Worm (Caenorhabditis elegans) whole organism, L3 larva: ENCODE results near the gene clec-25.

Experiments used
- R02D3.7 ChIP-seq: fragments of 150-350 bp; optimal IDR thresholded peaks from 2 replicates; lab custom pipeline; 2014; ENCODE audit warnings: missing biosample characterization, missing genetic modification characterization
- ZK546.5 ChIP-seq: sonication (generic microtip); optimal IDR thresholded peaks from 2 replicates; lab custom pipeline; 2017; ENCODE audit warnings: missing biosample characterization, missing genetic modification characterization
- aly-2 ChIP-seq: fragments of 150-350 bp; optimal IDR thresholded peaks from 2 replicates; lab custom pipeline; 2014; ENCODE audit warnings: missing biosample characterization, missing genetic modification characterization
- ama-1 ChIP-seq: fragments of 150-350 bp; optimal IDR thresholded peaks from 2 replicates; lab custom pipeline; 2018
- ceh-16 ChIP-seq: sonication (generic microtip); optimal IDR thresholded peaks from 2 replicates; lab custom pipeline; 2017; ENCODE audit warnings: missing biosample characterization, missing genetic modification characterization
- ceh-28 ChIP-seq: fragments of 150-350 bp; optimal IDR thresholded peaks from 2 replicates; lab custom pipeline; 2014; ENCODE audit warnings: missing biosample characterization, missing genetic modification reagents, missing genetic modification characterization
- daf-12 ChIP-seq: fragments of 150-350 bp; optimal IDR thresholded peaks from 2 replicates; lab custom pipeline; 2014; ENCODE audit warnings: missing biosample characterization, missing genetic modification reagents, missing genetic modification characterization
- egl-5 ChIP-seq: fragments of 150-350 bp; optimal IDR thresholded peaks from 2 replicates; lab custom pipeline; 2017; ENCODE audit warnings: missing biosample characterization, missing genetic modification reagents, missing genetic modification characterization, inconsistent platforms
- elt-2 ChIP-seq: sonication (generic microtip); optimal IDR thresholded peaks from 2 replicates; lab custom pipeline; 2016; ENCODE audit warnings: missing genetic modification reagents, mild to moderate bottlenecking, missing genetic modification characterization, missing compliant biosample characterization
- elt-3 ChIP-seq, 3 experiments: fragments of 150-350 bp in 1 of 3; sonication (generic microtip) in 2 of 3; optimal IDR thresholded peaks; 2 replicates in 2 of 3; 4 replicates in 1 of 3; lab custom pipeline; 2014 to 2017; ENCODE audit warnings: missing biosample characterization in 3 of 3, missing genetic modification characterization in 3 of 3
- fkh-10 ChIP-seq: sonication (generic microtip); optimal IDR thresholded peaks from 2 replicates; lab custom pipeline; 2017; ENCODE audit warnings: missing biosample characterization, missing genetic modification reagents, missing genetic modification characterization
- fkh-2 ChIP-seq: fragments of 150-350 bp; optimal IDR thresholded peaks from 2 replicates; lab custom pipeline; 2014; ENCODE audit warnings: missing biosample characterization, missing genetic modification reagents, missing genetic modification characterization
- fos-1 ChIP-seq: fragments of 150-350 bp; optimal IDR thresholded peaks from 2 replicates; lab custom pipeline; 2014; ENCODE audit warnings: missing biosample characterization, missing genetic modification characterization
- hmg-11 ChIP-seq: sonication (generic microtip); optimal IDR thresholded peaks from 2 replicates; lab custom pipeline; 2016; ENCODE audit warnings: missing genetic modification characterization, missing compliant biosample characterization
- lin-15B ChIP-seq: fragments of 150-350 bp; optimal IDR thresholded peaks from 2 replicates; lab custom pipeline; 2014; ENCODE audit warnings: missing biosample characterization, missing genetic modification characterization
- mdl-1 ChIP-seq: fragments of 150-350 bp; optimal IDR thresholded peaks from 2 replicates; lab custom pipeline; 2014; ENCODE audit warnings: missing biosample characterization, missing genetic modification characterization
- nfya-1 ChIP-seq: sonication (generic microtip); optimal IDR thresholded peaks from 2 replicates; lab custom pipeline; 2017; ENCODE audit warnings: missing genetic modification characterization, mild to moderate bottlenecking, missing compliant biosample characterization, antibody characterized with exemption, moderate library complexity; ENCODE audit not compliant: insufficient read depth
- nhr-12 ChIP-seq: fragments of 150-350 bp; optimal IDR thresholded peaks from 2 replicates; lab custom pipeline; 2014; ENCODE audit warnings: missing biosample characterization, missing genetic modification characterization
- nhr-25 ChIP-seq: sonication (generic microtip); optimal IDR thresholded peaks from 2 replicates; lab custom pipeline; 2017; ENCODE audit warnings: missing biosample characterization, missing genetic modification characterization
- nhr-28 ChIP-seq: fragments of 150-350 bp; optimal IDR thresholded peaks from 2 replicates; lab custom pipeline; 2014; ENCODE audit warnings: missing biosample characterization, missing genetic modification characterization
- nhr-43 ChIP-seq: sonication (generic microtip); optimal IDR thresholded peaks from 2 replicates; lab custom pipeline; 2016; ENCODE audit warnings: mild to moderate bottlenecking, missing genetic modification characterization, missing compliant biosample characterization; ENCODE audit not compliant: poor library complexity, severe bottlenecking
- nhr-67 ChIP-seq: fragments of 150-350 bp; optimal IDR thresholded peaks from 2 replicates; lab custom pipeline; 2014; ENCODE audit warnings: missing biosample characterization, missing genetic modification characterization
- nhr-76 ChIP-seq: fragments of 150-350 bp; sonication (generic microtip); optimal IDR thresholded peaks from 5 replicates; lab custom pipeline; 2014; ENCODE audit warnings: missing biosample characterization, missing genetic modification characterization
- nhr-77 ChIP-seq: fragments of 150-350 bp; optimal IDR thresholded peaks from 2 replicates; lab custom pipeline; 2014; ENCODE audit warnings: missing biosample characterization, missing genetic modification characterization
- pha-4 ChIP-seq: fragments of 150-350 bp; optimal IDR thresholded peaks from 2 replicates; lab custom pipeline; 2014; ENCODE audit warnings: missing biosample characterization, missing genetic modification reagents, missing genetic modification characterization
- pqm-1 ChIP-seq: fragments of 150-350 bp; optimal IDR thresholded peaks from 2 replicates; lab custom pipeline; 2017; ENCODE audit warnings: missing biosample characterization, missing genetic modification characterization, inconsistent platforms
- sea-2 ChIP-seq: fragments of 150-350 bp; sonication (generic microtip); optimal IDR thresholded peaks from 4 replicates; lab custom pipeline; 2014; ENCODE audit warnings: missing biosample characterization, missing genetic modification reagents, missing genetic modification characterization
- skn-1 ChIP-seq: fragments of 150-350 bp; optimal IDR thresholded peaks from 2 replicates; lab custom pipeline; 2014; ENCODE audit warnings: missing biosample characterization, missing genetic modification characterization
- snpc-4 ChIP-seq: fragments of 150-350 bp; optimal IDR thresholded peaks from 2 replicates; lab custom pipeline; 2014; ENCODE audit warnings: missing biosample characterization, missing genetic modification characterization
- unc-39 ChIP-seq: sonication (generic microtip); optimal IDR thresholded peaks from 4 replicates; lab custom pipeline; 2017; ENCODE audit warnings: missing biosample characterization, missing genetic modification characterization
- unc-62 ChIP-seq: fragments of 150-350 bp; sonication (generic microtip); optimal IDR thresholded peaks from 4 replicates; lab custom pipeline; 2014; ENCODE audit warnings: missing biosample characterization, missing genetic modification reagents, missing genetic modification characterization
- ztf-11 ChIP-seq: fragments of 150-350 bp; optimal IDR thresholded peaks from 2 replicates; lab custom pipeline; 2014; ENCODE audit warnings: missing biosample characterization, missing genetic modification characterization

The clec-25 gene

ce11 chrV:16865404-16865803 lies 22.4 kb downstream of the clec-25 start, which contains the start of gene clec-28:
Gene clec-28 (plus strand): TSS chrV:16865704.
- TF ChIP-seq unc-39 = no peak
- TF ChIP-seq nfya-1 (tag; lab: Kevin White, UChicago) = no peak
- TF ChIP-seq fkh-2 = no peak
- no peak for TF ChIP-seq unc-62 (GFP tag; lab: Kevin White, UChicago)
- TF ChIP-seq lin-15B (tag; lab: Kevin White, UChicago) = no peak
- no peak for TF ChIP-seq ama-1 (lab: Kevin White, UChicago)
- no peak for TF ChIP-seq hmg-11 (tag; lab: Kevin White, UChicago)
- no peak for TF ChIP-seq nhr-76 (tag; lab: Kevin White, UChicago)
- no peak for TF ChIP-seq pqm-1 (tag; lab: Kevin White, UChicago)
- TF ChIP-seq ztf-11 (tag; lab: Kevin White, UChicago) = no peak
- no peak for TF ChIP-seq ceh-16 (tag; lab: Kevin White, UChicago)
- TF ChIP-seq skn-1 = no peak
- TF ChIP-seq mdl-1 (tag; lab: Kevin White, UChicago) = no peak
- TF ChIP-seq nhr-25 (tag; lab: Kevin White, UChicago) = no peak
- no peak for TF ChIP-seq nhr-28

- TF ChIP-seq pqm-1 (tag; lab: Kevin White, UChicago) (no peak), R02D3.7 (tag; lab: Kevin White, UChicago) (no peak), nhr-67 (no peak), nhr-43 (tag; lab: Kevin White, UChicago) (no peak), fkh-2 (no peak), elt-2 (tag; lab: Kevin White, UChicago) (no peak), ZK546.5 (no peak), unc-39 (no peak), ceh-16 (tag; lab: Kevin White, UChicago) (no peak), fkh-10 (GFP tag; lab: Kevin White, UChicago) (no peak)
Observed at ce11 chrV:16869740-16870139, 26.7 kb downstream of the clec-25 start, which contains the start of gene clec-33. Gene clec-33 (minus strand): TSS chrV:16869840.

ce11 chrV:16871387-16871786 lies 28.3 kb downstream of the clec-25 start, which contains the start of gene thn-4:
Gene thn-4 (minus strand): TSS chrV:16871487.
- TF ChIP-seq egl-5 (tag; lab: Kevin White, UChicago) (no peak), ZK546.5 (no peak)

ce11 chrV:16873642-16874041 lies 30.6 kb downstream of the clec-25 start, which contains the start of gene srw-23:
Gene srw-23 (plus strand): TSS chrV:16873942.
- TF ChIP-seq nhr-76 (tag; lab: Kevin White, UChicago) (no peak), ceh-28 (no peak), pha-4 (tag; lab: Kevin White, UChicago) (no peak), nhr-77 (no peak), ama-1 (lab: Kevin White, UChicago) (no peak), ZK546.5 (no peak), sea-2 (GFP tag; lab: Kevin White, UChicago) (no peak), fkh-2 (no peak), elt-3 (tag; optimal IDR thresholded peaks at IDR 0.05; lab: Kevin White, UChicago) (no peak), mdl-1 (tag; lab: Kevin White, UChicago) (no peak), egl-5 (tag; lab: Kevin White, UChicago) (no peak), nhr-12 (tag; lab: Kevin White, UChicago) (no peak), unc-39 (no peak)
- TF ChIP-seq, all 47 proteins: peak for 0

ce11 chrV:16874966-16875365 lies 31.9 kb downstream of the clec-25 start, which contains the start of gene F49A5.10:
Gene F49A5.10 (plus strand): TSS chrV:16875266.
- TF ChIP-seq fos-1 (tag; lab: Kevin White, UChicago) (no peak), pha-4 (tag; lab: Kevin White, UChicago) (no peak), daf-12 (tag; lab: Kevin White, UChicago) (no peak), ztf-11 (tag; lab: Kevin White, UChicago) (no peak), nhr-28 (no peak), nhr-67 (no peak), mdl-1 (tag; lab: Kevin White, UChicago) (no peak), lin-15B (tag; lab: Kevin White, UChicago) (no peak), R02D3.7 (tag; lab: Kevin White, UChicago) (no peak), egl-5 (tag; lab: Kevin White, UChicago) (no peak), snpc-4 (tag; lab: Kevin White, UChicago) (no peak), unc-39 (no peak)

- TF ChIP-seq aly-2 (tag; lab: Kevin White, UChicago) = no peak
- TF ChIP-seq pha-4 (tag; lab: Kevin White, UChicago) = no peak
- no peak for TF ChIP-seq ZK546.5
- TF ChIP-seq snpc-4 (tag; lab: Kevin White, UChicago) = no peak
- TF ChIP-seq ceh-16 (tag; lab: Kevin White, UChicago) = no peak
- no peak for TF ChIP-seq mdl-1 (tag; lab: Kevin White, UChicago)
Observed at ce11 chrV:16879532-16879931, 36.5 kb downstream of the clec-25 start.
